Worm (Caenorhabditis elegans): ENCODE data around the gene wdr-20.

The wdr-20 gene

ce11 chrV:10103811-10104210 is 30.1 kb downstream of the wdr-20 start:
- no peak for TF ChIP-seq ztf-1 (GFP tag; conservative IDR thresholded peaks at IDR 0.05)
- no peak for TF ChIP-seq elt-1 (tag; optimal IDR thresholded peaks at IDR 0.05)
- no peak for TF ChIP-seq lin-13 (GFP tag; optimal IDR thresholded peaks at IDR 0.05)
- TF ChIP-seq nhr-11 (tag; optimal IDR thresholded peaks at IDR 0.05), result no peak
- peak; percentile 62 for TF ChIP-seq nhr-129 (tag; optimal IDR thresholded peaks at IDR 0.05)
- TF ChIP-seq ZK546.5 (tag; optimal IDR thresholded peaks at IDR 0.05), result no peak
- peak; percentile 16 for TF ChIP-seq fos-1 (tag; optimal IDR thresholded peaks at IDR 0.05)
- TF ChIP-seq nhr-77 (tag; optimal IDR thresholded peaks at IDR 0.05), result no peak
- no peak for TF ChIP-seq R02D3.7 (tag; optimal IDR thresholded peaks at IDR 0.05)
- TF ChIP-seq F13H6.1 (tag; optimal IDR thresholded peaks at IDR 0.05), result no peak
- no peak for TF ChIP-seq lsy-2 (tag; optimal IDR thresholded peaks at IDR 0.05)

ce11 chrV:10101916-10102315 is 32.0 kb downstream of the wdr-20 start, which contains the start of gene C08B6.14:
TSS of gene C08B6.14 (minus strand) at chrV:10102016.
- no peak for TF ChIP-seq elt-1 (tag; optimal IDR thresholded peaks at IDR 0.05)
- TF ChIP-seq ZK546.5 (tag; optimal IDR thresholded peaks at IDR 0.05), result no peak
- TF ChIP-seq mab-5 (tag; optimal IDR thresholded peaks at IDR 0.05), result no peak

DNA sequence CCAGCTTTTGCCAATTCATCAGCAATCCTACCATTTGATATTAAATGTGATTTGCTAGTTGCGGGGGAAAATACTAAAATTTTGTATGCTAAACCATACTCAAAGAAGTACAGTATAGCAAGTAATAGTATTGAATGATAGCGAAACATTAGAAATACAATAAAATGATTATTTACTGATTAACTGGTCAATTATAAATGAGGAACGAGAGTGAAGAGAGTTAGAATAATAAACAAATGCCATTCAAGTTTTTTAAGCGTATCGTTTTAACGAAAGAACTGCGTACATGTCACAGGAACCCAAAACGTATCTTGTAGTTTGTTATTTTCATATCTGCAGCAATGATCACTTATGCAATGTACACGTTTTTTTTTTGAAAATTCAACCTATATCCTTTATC is 35.5 kb downstream of the wdr-20 start, which contains the start of gene ugt-47:
Gene ugt-47 (minus strand): TSS at position 169 of the 400 bp plus-strand sequence.
- TF ChIP-seq skn-1 (tag; optimal IDR thresholded peaks at IDR 0.05), result no peak
- no peak for TF ChIP-seq ztf-11 (tag; optimal IDR thresholded peaks at IDR 0.05)
- no peak for TF ChIP-seq mbf-1 (tag; optimal IDR thresholded peaks at IDR 0.05)
- TF ChIP-seq alr-1 (tag; optimal IDR thresholded peaks at IDR 0.05), result no peak
- no peak for TF ChIP-seq nhr-77 (tag; optimal IDR thresholded peaks at IDR 0.05)
- TF ChIP-seq lin-11 (tag; optimal IDR thresholded peaks at IDR 0.05), result no peak
- no peak for TF ChIP-seq egl-27 (tag; optimal IDR thresholded peaks at IDR 0.05)
- TF ChIP-seq mdl-1 (tag; optimal IDR thresholded peaks at IDR 0.05), result no peak
- TF ChIP-seq nhr-6 (tag; optimal IDR thresholded peaks at IDR 0.05), result no peak
- no peak for TF ChIP-seq unc-55 (GFP tag; optimal IDR thresholded peaks at IDR 0.05)
- TF ChIP-seq ama-1 (optimal IDR thresholded peaks at IDR 0.05), result no peak
- no peak for TF ChIP-seq nhr-129 (tag; optimal IDR thresholded peaks at IDR 0.05)
- TF ChIP-seq fos-1 (tag; optimal IDR thresholded peaks at IDR 0.05), result no peak
- no peak for TF ChIP-seq mab-5 (tag; optimal IDR thresholded peaks at IDR 0.05)
- TF ChIP-seq crh-2 (tag; optimal IDR thresholded peaks at IDR 0.05), result no peak
- no peak for TF ChIP-seq nhr-25 (tag; optimal IDR thresholded peaks at IDR 0.05)
- no peak for TF ChIP-seq ceh-16 (tag; optimal IDR thresholded peaks at IDR 0.05)
- TF ChIP-seq nhr-12 (tag; optimal IDR thresholded peaks at IDR 0.05), result no peak
- TF ChIP-seq elt-1 (tag; optimal IDR thresholded peaks at IDR 0.05), result no peak

DNA sequence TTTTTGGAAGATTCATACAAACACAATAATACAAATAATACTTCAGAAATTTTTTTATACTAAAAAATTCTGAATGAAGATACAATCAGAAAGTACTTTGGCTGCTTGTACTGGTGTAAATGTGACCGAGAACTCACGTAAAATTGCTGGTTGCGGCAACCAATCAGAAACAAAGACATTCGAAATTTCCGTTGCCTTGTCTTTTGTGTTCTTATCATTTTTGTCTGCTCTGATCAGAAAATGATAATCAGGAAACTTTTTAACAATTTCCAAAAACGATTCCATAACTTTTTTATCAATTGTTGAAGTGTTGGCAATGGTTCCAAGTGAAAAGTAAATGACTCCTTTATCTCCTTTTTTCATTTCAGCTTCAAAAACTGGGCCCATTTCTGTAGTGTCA is 37.0 kb downstream of the wdr-20 start:
- TF ChIP-seq fos-1 (tag; optimal IDR thresholded peaks at IDR 0.05) (peak; percentile 83), sma-3 (GFP tag; optimal IDR thresholded peaks at IDR 0.05) (no peak), gmeb-1 (tag; optimal IDR thresholded peaks at IDR 0.05) (peak; percentile 33), crh-2 (tag; optimal IDR thresholded peaks at IDR 0.05) (peak; percentile 32), lsy-2 (tag; optimal IDR thresholded peaks at IDR 0.05) (no peak)

DNA sequence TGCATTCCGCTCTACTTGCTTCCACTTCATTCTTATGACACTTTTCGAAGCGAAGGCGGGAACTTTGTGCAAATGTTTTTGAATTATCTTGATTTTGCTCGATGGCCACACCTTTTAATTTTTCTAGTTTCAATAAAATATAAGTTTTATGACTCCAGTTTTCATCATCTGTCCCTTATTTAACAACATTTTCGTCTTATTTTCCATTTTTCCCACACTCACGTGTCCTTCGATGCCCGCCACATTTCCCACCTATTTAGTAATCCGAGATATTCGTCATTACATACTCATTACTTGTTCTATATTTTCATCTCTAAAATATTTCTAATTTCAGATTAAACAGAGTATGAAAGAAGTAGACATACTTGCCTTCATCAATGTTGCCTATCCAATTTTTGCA is 39.6 kb downstream of the wdr-20 start, which contains the start of gene srd-49:
Gene srd-49 (plus strand): TSS at position 301 of the 400 bp plus-strand sequence.
- TF ChIP-seq ceh-82 (tag; optimal IDR thresholded peaks at IDR 0.05), result no peak
- TF ChIP-seq nhr-21 (tag; optimal IDR thresholded peaks at IDR 0.05), result no peak
- TF ChIP-seq lin-11 (tag; optimal IDR thresholded peaks at IDR 0.05), result no peak
- no peak for TF ChIP-seq sem-4 (tag; optimal IDR thresholded peaks at IDR 0.05)
- TF ChIP-seq nhr-12 (tag; optimal IDR thresholded peaks at IDR 0.05), result no peak
- no peak for TF ChIP-seq snpc-4 (tag; optimal IDR thresholded peaks at IDR 0.05)
- no peak for TF ChIP-seq nhr-23 (tag; optimal IDR thresholded peaks at IDR 0.05)
- no peak for TF ChIP-seq unc-55 (GFP tag; optimal IDR thresholded peaks at IDR 0.05)

DNA sequence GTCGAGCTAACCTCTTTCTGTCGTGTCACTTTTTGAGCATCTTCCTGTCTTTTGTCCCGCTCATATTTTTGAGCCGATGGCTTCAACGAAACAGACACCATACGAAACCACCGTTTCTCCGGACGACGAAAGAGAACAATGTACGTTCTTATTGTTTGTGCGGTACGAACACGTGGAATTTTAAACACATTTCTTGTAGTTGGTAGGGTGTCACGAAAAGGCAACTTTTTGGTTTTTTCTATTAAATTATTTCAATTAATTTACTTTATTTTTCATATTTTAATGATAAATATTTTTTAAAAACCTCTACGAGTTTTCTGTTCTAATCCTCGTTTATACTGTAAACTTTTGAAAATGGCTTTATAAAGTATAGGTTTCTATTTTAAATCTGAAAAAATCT is 42.8 kb downstream of the wdr-20 start, which contains the start of gene R04B5.11:
Gene R04B5.11 (minus strand): TSS at position 101 of the 400 bp plus-strand sequence.
- TF ChIP-seq ztf-1 (GFP tag; conservative IDR thresholded peaks at IDR 0.05) (no peak), fos-1 (tag; optimal IDR thresholded peaks at IDR 0.05) (no peak), nhr-237 (tag; optimal IDR thresholded peaks at IDR 0.05) (no peak), ztf-11 (tag; optimal IDR thresholded peaks at IDR 0.05) (no peak), mab-5 (tag; optimal IDR thresholded peaks at IDR 0.05) (no peak), lin-11 (tag; optimal IDR thresholded peaks at IDR 0.05) (no peak), ZK546.5 (tag; optimal IDR thresholded peaks at IDR 0.05) (no peak), skn-1 (tag; optimal IDR thresholded peaks at IDR 0.05) (no peak), nhr-12 (tag; optimal IDR thresholded peaks at IDR 0.05) (no peak), unc-62 (GFP tag; optimal IDR thresholded peaks at IDR 0.05) (no peak), crh-2 (tag; optimal IDR thresholded peaks at IDR 0.05) (no peak), nhr-6 (tag; optimal IDR thresholded peaks at IDR 0.05) (no peak), lsy-2 (tag; optimal IDR thresholded peaks at IDR 0.05) (no peak), ceh-82 (tag; optimal IDR thresholded peaks at IDR 0.05) (no peak), Y55F3AM.14 (GFP tag; optimal IDR thresholded peaks at IDR 0.05) (no peak), nhr-129 (tag; optimal IDR thresholded peaks at IDR 0.05) (no peak), dmd-4 (tag; optimal IDR thresholded peaks at IDR 0.05) (no peak), nhr-21 (tag; optimal IDR thresholded peaks at IDR 0.05) (no peak), mbf-1 (tag; optimal IDR thresholded peaks at IDR 0.05) (no peak)
